Worm (Caenorhabditis elegans) whole organism, L4 larva: Measurements from ENCODE around the gene mmcm-1.

Experiments
- F37D6.2 ChIP-seq: sonication (generic microtip); optimal IDR thresholded peaks from 2 replicates; lab custom pipeline; 2016; ENCODE audit warnings: mild to moderate bottlenecking, missing genetic modification characterization, missing compliant biosample characterization
- T26A8.4 ChIP-seq: fragments of 200-800 bp; sonication (Bioruptor generic); IDR thresholded peaks from 2 replicates; pipeline ENCODE4 v1.3.6; 2022; ENCODE audit warnings: missing genetic modification characterization, missing compliant biosample characterization
- Y105C5A.15 ChIP-seq: fragments of 200-800 bp; sonication (Bioruptor generic); IDR thresholded peaks from 2 replicates; pipeline ENCODE4 v1.3.6; 2022; ENCODE audit warnings: missing genetic modification characterization, missing compliant biosample characterization
- Y48G9A.11 ChIP-seq: fragments of 200-800 bp; sonication (Bioruptor generic); IDR thresholded peaks from 2 replicates; pipeline ENCODE4 v1.3.6; 2022; ENCODE audit warnings: missing genetic modification reagents, missing genetic modification characterization, missing compliant biosample characterization
- aha-1 ChIP-seq: fragments of 150-350 bp; peaks from one replicate; lab custom pipeline; 2014; ENCODE audit warnings: missing biosample characterization, missing genetic modification characterization
- arid-1 ChIP-seq: fragments of 200-800 bp; sonication (Bioruptor generic); conservative IDR thresholded peaks from 2 replicates; pipeline ENCODE4 v1.3.6; 2022; ENCODE audit warnings: missing genetic modification reagents, missing genetic modification characterization, missing compliant biosample characterization
- attf-4 ChIP-seq: sonication (generic microtip); optimal IDR thresholded peaks from 3 replicates; lab custom pipeline; 2017; ENCODE audit warnings: missing biosample characterization, missing genetic modification characterization
- ceh-20 ChIP-seq: fragments of 200-800 bp; sonication (Bioruptor generic); IDR thresholded peaks from 2 replicates; pipeline ENCODE4 v1.3.6; 2022; ENCODE audit warnings: missing genetic modification reagents, missing genetic modification characterization, missing compliant biosample characterization
- ceh-28 ChIP-seq: fragments of 150-350 bp; optimal IDR thresholded peaks from 2 replicates; lab custom pipeline; 2014; ENCODE audit warnings: missing biosample characterization, missing genetic modification reagents, missing genetic modification characterization
- ces-1 ChIP-seq: fragments of 150-350 bp; sonication (generic microtip); optimal IDR thresholded peaks from 4 replicates; lab custom pipeline; 2014; ENCODE audit warnings: missing biosample characterization, missing genetic modification reagents, missing genetic modification characterization
- ctbp-1 ChIP-seq: fragments of 200-800 bp; sonication (Bioruptor generic); IDR thresholded peaks from 2 replicates; pipeline ENCODE4 v1.3.6; 2022; ENCODE audit warnings: missing genetic modification reagents, missing genetic modification characterization, missing compliant biosample characterization
- daf-12 ChIP-seq: fragments of 150-350 bp; optimal IDR thresholded peaks from 2 replicates; lab custom pipeline; 2014; ENCODE audit warnings: missing biosample characterization, missing genetic modification reagents, missing genetic modification characterization
- daf-19 ChIP-seq: fragments of 200-800 bp; sonication (Bioruptor generic); conservative IDR thresholded peaks from 2 replicates; pipeline ENCODE4 v1.3.6; 2022; ENCODE audit warnings: missing genetic modification characterization, missing compliant biosample characterization
- dmd-6 ChIP-seq: fragments of 200-800 bp; sonication (Bioruptor generic); IDR thresholded peaks from 2 replicates; pipeline ENCODE4 v1.3.6; 2022; ENCODE audit warnings: missing genetic modification reagents, missing genetic modification characterization, missing compliant biosample characterization
- dmd-8 ChIP-seq: fragments of 200-800 bp; sonication (Bioruptor generic); IDR thresholded peaks from 2 replicates; pipeline ENCODE4 v1.3.6; 2022; ENCODE audit warnings: missing genetic modification characterization, missing compliant biosample characterization
- dpl-1 ChIP-seq: fragments of 150-350 bp; optimal IDR thresholded peaks from 2 replicates; lab custom pipeline; 2014; ENCODE audit warnings: missing biosample characterization, missing genetic modification reagents, missing genetic modification characterization
- dve-1 ChIP-seq: sonication (generic microtip); optimal IDR thresholded peaks from 2 replicates; lab custom pipeline; 2017; ENCODE audit warnings: antibody characterized with exemption, mild to moderate bottlenecking, missing genetic modification characterization, missing compliant biosample characterization; ENCODE audit not compliant: insufficient read depth
- fkh-10 ChIP-seq: fragments of 150-350 bp; optimal IDR thresholded peaks from 2 replicates; lab custom pipeline; 2014; ENCODE audit warnings: missing biosample characterization, missing genetic modification reagents, missing genetic modification characterization
- hlh-11 ChIP-seq: fragments of 200-800 bp; sonication (Bioruptor generic); optimal IDR thresholded peaks from 2 replicates; lab custom pipeline; 2018; ENCODE audit warnings: mild to moderate bottlenecking, missing genetic modification characterization, missing compliant biosample characterization
- jun-1 ChIP-seq: fragments of 150-350 bp; optimal IDR thresholded peaks from 2 replicates; lab custom pipeline; 2014; ENCODE audit warnings: missing biosample characterization, missing genetic modification reagents, missing genetic modification characterization
- lim-7 ChIP-seq: fragments of 200-800 bp; sonication (Bioruptor generic); IDR thresholded peaks from 2 replicates; pipeline ENCODE4 v1.3.6; 2022; ENCODE audit warnings: missing genetic modification characterization, missing compliant biosample characterization
- lin-1 ChIP-seq: fragments of 200-800 bp; sonication (Bioruptor generic); IDR thresholded peaks from 2 replicates; pipeline ENCODE4 v1.3.6; 2022; ENCODE audit warnings: missing genetic modification reagents, missing genetic modification characterization, missing compliant biosample characterization
- lin-13 ChIP-seq: fragments of 150-350 bp; optimal IDR thresholded peaks from 2 replicates; lab custom pipeline; 2014; ENCODE audit warnings: missing biosample characterization, missing genetic modification reagents, missing genetic modification characterization
- lin-29 ChIP-seq: fragments of 200-800 bp; sonication (Bioruptor generic); IDR thresholded peaks from 2 replicates; pipeline ENCODE4 v1.3.6; 2022; ENCODE audit warnings: missing genetic modification reagents, missing genetic modification characterization, missing compliant biosample characterization
- madf-5 ChIP-seq, 2 experiments: fragments of 200-800 bp; sonication (Bioruptor generic); IDR thresholded peaks; 2 replicates each; pipeline ENCODE4 v1.3.6; 2022; ENCODE audit warnings: missing compliant biosample characterization in 2 of 2, missing genetic modification characterization in 2 of 2
- madf-9 ChIP-seq: fragments of 200-800 bp; sonication (Bioruptor generic); conservative IDR thresholded peaks from 2 replicates; pipeline ENCODE4 v1.3.6; 2022; ENCODE audit warnings: missing genetic modification reagents, missing genetic modification characterization, missing compliant biosample characterization
- mdl-1 ChIP-seq, 2 experiments: fragments of 150-350 bp in 1 of 2; sonication (generic microtip) in 1 of 2; optimal IDR thresholded peaks; 2 replicates each; lab custom pipeline; 2014 to 2017; ENCODE audit warnings: missing biosample characterization in 2 of 2, missing genetic modification characterization in 2 of 2
- mdt-29 ChIP-seq: fragments of 200-800 bp; sonication (Bioruptor generic); IDR thresholded peaks from 2 replicates; pipeline ENCODE4 v1.3.6; 2022; ENCODE audit warnings: missing genetic modification reagents, missing genetic modification characterization, missing compliant biosample characterization
- mep-1 ChIP-seq: fragments of 150-350 bp; sonication (generic microtip); optimal IDR thresholded peaks from 3 replicates; lab custom pipeline; 2014; ENCODE audit warnings: missing biosample characterization, missing genetic modification characterization
- nhr-11 ChIP-seq: fragments of 150-350 bp; optimal IDR thresholded peaks from 2 replicates; lab custom pipeline; 2014; ENCODE audit warnings: missing biosample characterization, missing genetic modification characterization
- nhr-28 ChIP-seq: fragments of 150-350 bp; optimal IDR thresholded peaks from 2 replicates; lab custom pipeline; 2014; ENCODE audit warnings: missing biosample characterization, missing genetic modification characterization
- nhr-41 ChIP-seq: fragments of 200-800 bp; sonication (Bioruptor generic); IDR thresholded peaks from 2 replicates; pipeline ENCODE4 v1.3.6; 2022; ENCODE audit warnings: missing genetic modification reagents, missing genetic modification characterization, missing compliant biosample characterization
- nhr-6 ChIP-seq: fragments of 150-350 bp; optimal IDR thresholded peaks from 2 replicates; lab custom pipeline; 2014; ENCODE audit warnings: missing biosample characterization, missing genetic modification characterization
- nhr-77 ChIP-seq: fragments of 150-350 bp; optimal IDR thresholded peaks from 2 replicates; lab custom pipeline; 2014; ENCODE audit warnings: missing biosample characterization, missing genetic modification characterization
- rbr-2 ChIP-seq: sonication (generic microtip); optimal IDR thresholded peaks from 2 replicates; lab custom pipeline; 2016; ENCODE audit warnings: missing genotype, missing genetic modification characterization, missing compliant biosample characterization
- sdz-12 ChIP-seq: fragments of 200-800 bp; sonication (Bioruptor generic); optimal IDR thresholded peaks from 2 replicates; lab custom pipeline; 2018; ENCODE audit warnings: mild to moderate bottlenecking, missing genetic modification characterization, missing compliant biosample characterization
- set-16 ChIP-seq: fragments of 200-800 bp; sonication (Bioruptor generic); IDR thresholded peaks from 2 replicates; pipeline ENCODE4 v1.3.6; 2022; ENCODE audit warnings: missing genetic modification reagents, missing genetic modification characterization, missing compliant biosample characterization
- snpc-4 ChIP-seq: fragments of 150-350 bp; optimal IDR thresholded peaks from 2 replicates; lab custom pipeline; 2014; ENCODE audit warnings: missing biosample characterization, missing genetic modification characterization
- spr-3 ChIP-seq: fragments of 200-800 bp; sonication (Bioruptor generic); optimal IDR thresholded peaks from 2 replicates; lab custom pipeline; 2018; ENCODE audit warnings: mild to moderate bottlenecking, missing genetic modification characterization, missing compliant biosample characterization
- tra-1 ChIP-seq: fragments of 200-800 bp; sonication (Bioruptor generic); IDR thresholded peaks from 2 replicates; pipeline ENCODE4 v1.3.6; 2022; ENCODE audit warnings: missing genetic modification reagents, missing genetic modification characterization, missing compliant biosample characterization
- unc-39 ChIP-seq: sonication (generic microtip); optimal IDR thresholded peaks from 2 replicates; lab custom pipeline; 2017; ENCODE audit warnings: missing biosample characterization, missing genetic modification characterization
- unc-62 ChIP-seq, 3 experiments: fragments of 150-350 bp in 1 of 3; sonication (generic microtip); optimal IDR thresholded peaks in 2 of 3; peaks in 1 of 3; 1 replicate in 1 of 3; 2 replicates in 2 of 3; lab custom pipeline; 2014 to 2017; ENCODE audit warnings: missing biosample characterization in 3 of 3, missing genetic modification characterization in 3 of 3, missing genetic modification reagents in 3 of 3, missing genotype in 1 of 3
- zfp-2 ChIP-seq: sonication (generic microtip); optimal IDR thresholded peaks from 2 replicates; lab custom pipeline; 2016; ENCODE audit warnings: mild to moderate bottlenecking, missing genetic modification characterization, missing compliant biosample characterization
- zfp-3 ChIP-seq: fragments of 200-800 bp; sonication (Bioruptor generic); conservative IDR thresholded peaks from 2 replicates; pipeline ENCODE4 v1.3.6; 2022; ENCODE audit warnings: missing genetic modification reagents, missing genetic modification characterization, missing compliant biosample characterization
- zip-2 ChIP-seq: fragments of 150-350 bp; optimal IDR thresholded peaks from 2 replicates; lab custom pipeline; 2014; ENCODE audit warnings: missing biosample characterization, missing genetic modification characterization
- ztf-11 ChIP-seq: fragments of 150-350 bp; optimal IDR thresholded peaks from 2 replicates; lab custom pipeline; 2014; ENCODE audit warnings: missing biosample characterization, missing genetic modification characterization
- ztf-7 ChIP-seq: fragments of 150-350 bp; optimal IDR thresholded peaks from 2 replicates; lab custom pipeline; 2014; ENCODE audit warnings: missing biosample characterization, missing genetic modification characterization

mmcm-1 gene

ce11 chrIII:3914836-3915235 lies 7.3 kb upstream of the mmcm-1 start:
- TF ChIP-seq unc-62 (GFP tag; optimal IDR thresholded peaks at IDR 0.05 in 1 of 2; lab: Kevin White, UChicago), result peak in 1 of 2 experiments; percentile 89
- TF ChIP-seq unc-62 (tag; optimal IDR thresholded peaks at IDR 0.05; lab: Kevin White, UChicago), result no peak
- no peak for TF ChIP-seq lim-7
- TF ChIP-seq lin-1 (GFP tag; lab: Robert Waterston, UW), result no peak
- TF ChIP-seq dve-1 (tag; lab: Kevin White, UChicago), result no peak
- TF ChIP-seq dpl-1 (GFP tag; lab: Kevin White, UChicago), result no peak
- TF ChIP-seq set-16 (GFP tag; lab: Robert Waterston, UW), result 0 out of 2 replicates have a peak, but pooled peaks have one; percentile 26
- TF ChIP-seq lin-13 (GFP tag; lab: Kevin White, UChicago), result no peak
- TF ChIP-seq hlh-11 (tag; lab: Kevin White, UChicago), result peak; percentile 20
- TF ChIP-seq ceh-28 (tag; lab: Kevin White, UChicago), result no peak
- TF ChIP-seq T26A8.4 (GFP tag; lab: Robert Waterston, UW), result no peak
- TF ChIP-seq aha-1, result peak; percentile 82
- no peak for TF ChIP-seq dmd-6 (GFP tag; lab: Robert Waterston, UW)
- TF ChIP-seq Y105C5A.15, result no peak
- no peak for TF ChIP-seq fkh-10 (GFP tag; lab: Kevin White, UChicago)
- no peak for TF ChIP-seq zfp-2 (tag; lab: Kevin White, UChicago)
- TF ChIP-seq zfp-3 (GFP tag; lab: Robert Waterston, UW), result no peak

ce11 chrIII:3914049-3914448 lies 6.6 kb upstream of the mmcm-1 start, which contains the start of gene pat-3:
Gene pat-3, minus strand, starts transcription at chrIII:3914149.
- TF ChIP-seq nhr-28 (tag; lab: Kevin White, UChicago) (no peak), lin-1 (GFP tag; lab: Robert Waterston, UW) (no peak), nhr-41 (GFP tag; lab: Robert Waterston, UW) (no peak), tra-1 (GFP tag; lab: Robert Waterston, UW) (no peak), ces-1 (GFP tag; lab: Kevin White, UChicago) (no peak), daf-19 (GFP tag; lab: Robert Waterston, UW) (no peak), T26A8.4 (GFP tag; lab: Robert Waterston, UW) (no peak), mdl-1 (tag; optimal IDR thresholded peaks at IDR 0.05; lab: Kevin White, UChicago) (no peak), madf-9 (GFP tag; lab: Robert Waterston, UW) (no peak), dmd-8 (GFP tag; lab: Robert Waterston, UW) (no peak), madf-5 (GFP tag; IDR thresholded peaks at IDR 0.05; lab: Robert Waterston, UW) (no peak), ztf-7 (tag; lab: Kevin White, UChicago) (no peak), unc-39 (tag; lab: Kevin White, UChicago) (no peak), spr-3 (GFP tag; lab: Kevin White, UChicago) (no peak)

- TF ChIP-seq madf-5 (GFP tag; IDR thresholded peaks at IDR 0.05; lab: Robert Waterston, UW), result no peak
- TF ChIP-seq dmd-6 (GFP tag; lab: Robert Waterston, UW), result peak; percentile 13; the same call in 1 of the 2 replicates
- no peak for TF ChIP-seq nhr-6
- TF ChIP-seq mep-1 (tag; lab: Kevin White, UChicago), result peak; percentile 57
- TF ChIP-seq nhr-77 (tag; lab: Kevin White, UChicago), result peak; percentile 5
- peak; percentile 58 for TF ChIP-seq hlh-11 (tag; lab: Kevin White, UChicago)
- TF ChIP-seq lin-13 (GFP tag; lab: Kevin White, UChicago), result no peak
- TF ChIP-seq jun-1, result no peak
- TF ChIP-seq daf-19 (GFP tag; lab: Robert Waterston, UW), result no peak
- no peak for TF ChIP-seq tra-1 (GFP tag; lab: Robert Waterston, UW)
- TF ChIP-seq fkh-10 (GFP tag; lab: Kevin White, UChicago), result no peak
- TF ChIP-seq rbr-2 (tag; lab: Kevin White, UChicago), result peak; percentile 14
- no peak for TF ChIP-seq lin-29 (GFP tag; lab: Robert Waterston, UW)
- TF ChIP-seq ceh-20 (GFP tag; lab: Robert Waterston, UW), result no peak
- TF ChIP-seq daf-12 (tag; lab: Kevin White, UChicago), result no peak
- TF ChIP-seq ctbp-1, result no peak
- TF ChIP-seq nhr-11 (tag; lab: Kevin White, UChicago), result peak; percentile 68
- no peak for TF ChIP-seq F37D6.2 (tag; lab: Kevin White, UChicago)
- no peak for TF ChIP-seq Y48G9A.11
- no peak for TF ChIP-seq ztf-7 (tag; lab: Kevin White, UChicago)
- TF ChIP-seq zip-2 (tag; lab: Kevin White, UChicago), result no peak
- no peak for TF ChIP-seq ztf-11
- no peak for TF ChIP-seq mdt-29 (GFP tag; lab: Robert Waterston, UW)
- TF ChIP-seq attf-4 (tag; lab: Kevin White, UChicago), result no peak
- no peak for TF ChIP-seq snpc-4 (tag; lab: Kevin White, UChicago)
- no peak for TF ChIP-seq sdz-12 (GFP tag; lab: Kevin White, UChicago)
- no peak for TF ChIP-seq mdl-1 (tag; optimal IDR thresholded peaks at IDR 0.05; lab: Kevin White, UChicago)
- TF ChIP-seq madf-9 (GFP tag; lab: Robert Waterston, UW), result no peak
- 0 out of 2 replicates have a peak, but pooled peaks have one; percentile 13 for TF ChIP-seq arid-1
Measured at ce11 chrIII:3908205-3908604, 718 bp upstream of the mmcm-1 start.
